Fruit fly (Drosophila melanogaster) whole organism, pupa: Measurements from ENCODE around the gene GNBP1.

Source experiments
- CG10348 ChIP-seq: fragments of 200-800 bp; sonication (Bioruptor generic); IDR thresholded peaks from 2 replicates; pipeline ENCODE4 v1.3.6; 2022; ENCODE audit warnings: missing biosample characterization, missing genetic modification characterization
- CG12605 ChIP-seq: fragments of 200-800 bp; sonication (Bioruptor generic); IDR thresholded peaks from 2 replicates; pipeline ENCODE4 v1.3.6; 2022; ENCODE audit warnings: missing biosample characterization, missing genetic modification characterization
- CG13204 ChIP-seq: fragments of 200-800 bp; sonication (Bioruptor generic); optimal IDR thresholded peaks from 2 replicates; lab custom pipeline; 2018; ENCODE audit warnings: missing biosample characterization, mild to moderate bottlenecking, missing genetic modification characterization, moderate library complexity
- CG14655 ChIP-seq: fragments of 200-800 bp; sonication (Bioruptor generic); optimal IDR thresholded peaks from 3 replicates; lab custom pipeline; 2017; ENCODE audit warnings: mild to moderate bottlenecking, missing biosample characterization, missing genetic modification reagents, missing genetic modification characterization
- CG15710 ChIP-seq: fragments of 200-800 bp; sonication (Bioruptor generic); optimal IDR thresholded peaks from 2 replicates; lab custom pipeline; 2018; ENCODE audit warnings: missing biosample characterization, mild to moderate bottlenecking, missing genetic modification characterization, moderate library complexity
- CG17806 ChIP-seq: fragments of 200-800 bp; sonication (Bioruptor generic); optimal IDR thresholded peaks from 2 replicates; lab custom pipeline; 2018; ENCODE audit warnings: missing biosample characterization, mild to moderate bottlenecking, missing genetic modification characterization, moderate library complexity
- CG32121 ChIP-seq: fragments of 200-800 bp; sonication (Bioruptor generic); IDR thresholded peaks from 2 replicates; pipeline ENCODE4 v1.3.6; 2022; ENCODE audit warnings: missing biosample characterization, missing genetic modification characterization
- CG34367 ChIP-seq: fragments of 200-800 bp; sonication (Bioruptor generic); optimal IDR thresholded peaks from 2 replicates; lab custom pipeline; 2018; ENCODE audit warnings: missing biosample characterization, mild to moderate bottlenecking, missing genetic modification characterization
- CG4496 ChIP-seq: fragments of 200-800 bp; sonication (Bioruptor generic); IDR thresholded peaks from 3 replicates; pipeline ENCODE4 v1.3.6; 2022; ENCODE audit warnings: missing biosample characterization, missing genetic modification characterization
- CG8159 ChIP-seq: fragments of 200-800 bp; sonication (Bioruptor generic); optimal IDR thresholded peaks from 3 replicates; lab custom pipeline; 2018; ENCODE audit warnings: missing biosample characterization, mild to moderate bottlenecking, missing genetic modification characterization, moderate library complexity
- CG8301 ChIP-seq: fragments of 200-800 bp; sonication (Bioruptor generic); optimal IDR thresholded peaks from 2 replicates; lab custom pipeline; 2018; ENCODE audit warnings: missing biosample characterization, mild to moderate bottlenecking, missing genetic modification characterization
- CG9948 ChIP-seq: fragments of 200-800 bp; sonication (Bioruptor generic); optimal IDR thresholded peaks from 2 replicates; lab custom pipeline; 2018; ENCODE audit warnings: missing biosample characterization, mild to moderate bottlenecking, missing genetic modification characterization, moderate library complexity
- D1 ChIP-seq: fragments of 200-800 bp; sonication (Bioruptor generic); optimal IDR thresholded peaks from 2 replicates; lab custom pipeline; 2018; ENCODE audit warnings: missing biosample characterization, mild to moderate bottlenecking, missing genetic modification characterization, moderate library complexity
- EcR ChIP-seq: fragments of 200-800 bp; sonication (Bioruptor generic); optimal IDR thresholded peaks from 3 replicates; lab custom pipeline; 2019; ENCODE audit warnings: missing biosample characterization, missing genetic modification characterization, mild to moderate bottlenecking, moderate library complexity, missing genetic modification reagents
- Ets98B ChIP-seq: fragments of 200-800 bp; sonication (Bioruptor generic); IDR thresholded peaks from 2 replicates; pipeline ENCODE4 v1.3.6; 2022; ENCODE audit warnings: missing biosample characterization, missing genetic modification characterization
- Pif1A ChIP-seq: fragments of 200-800 bp; sonication (Bioruptor generic); optimal IDR thresholded peaks from 3 replicates; lab custom pipeline; 2016; ENCODE audit warnings: missing biosample characterization, missing genetic modification characterization
- Pif1B ChIP-seq: fragments of 200-800 bp; sonication (Bioruptor generic); optimal IDR thresholded peaks from 3 replicates; lab custom pipeline; 2016; ENCODE audit warnings: missing biosample characterization, missing genetic modification characterization
- Snoo ChIP-seq: fragments of 200-800 bp; sonication (Bioruptor generic); optimal IDR thresholded peaks from 3 replicates; lab custom pipeline; 2017; ENCODE audit warnings: missing biosample characterization, mild to moderate bottlenecking, missing genetic modification characterization, inconsistent platforms
- fd96Ca ChIP-seq: fragments of 200-800 bp; sonication (Bioruptor generic); IDR thresholded peaks from 3 replicates; pipeline ENCODE4 v1.3.6; 2022; ENCODE audit warnings: missing biosample characterization, missing genetic modification characterization
- gl ChIP-seq: fragments of 200-800 bp; sonication (Bioruptor generic); optimal IDR thresholded peaks from 2 replicates; lab custom pipeline; 2018; ENCODE audit warnings: missing biosample characterization, mild to moderate bottlenecking, missing genetic modification characterization
- rn ChIP-seq: fragments of 200-800 bp; sonication (Bioruptor generic); IDR thresholded peaks from 2 replicates; pipeline ENCODE4 v1.3.6; 2022; ENCODE audit warnings: missing biosample characterization, missing genetic modification characterization

GNBP1 gene

DNA sequence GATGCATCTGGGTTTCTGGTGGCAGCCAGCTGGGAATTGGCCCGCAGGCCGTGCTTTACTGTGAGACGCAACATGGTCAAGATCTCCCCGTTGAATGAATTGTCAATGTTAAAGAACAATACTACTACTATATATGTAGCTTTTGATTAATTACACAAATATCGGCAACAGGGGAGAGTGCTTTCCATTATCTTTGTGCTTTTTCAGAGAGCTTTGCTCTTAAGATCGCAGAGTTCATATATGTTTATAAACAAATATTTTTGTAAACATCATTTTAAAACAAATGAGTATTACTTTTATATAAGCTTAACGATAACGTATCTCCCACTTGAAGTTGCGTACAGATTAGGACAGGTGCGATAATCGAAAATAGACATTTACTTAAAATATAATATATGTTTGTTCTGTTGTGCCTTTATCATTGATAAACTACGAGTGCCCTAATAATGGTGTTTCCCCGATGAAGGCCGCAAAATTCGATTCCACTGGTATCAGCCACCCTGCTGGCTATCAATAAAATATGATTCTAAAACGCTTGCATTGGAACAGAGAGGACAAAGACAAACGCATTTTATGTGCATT lies 10.7 kb downstream of the GNBP1 start, which contains the start of gene Cyp12c1:
TSS of gene Cyp12c1 (minus strand) at position 100 of the 582 bp plus-strand sequence.
- no peak for TF ChIP-seq CG13204 (GFP tag; lab: Kevin White, UChicago)
- no peak for TF ChIP-seq CG12605
- no peak for TF ChIP-seq D1
- TF ChIP-seq CG8159 = no peak
- no peak for TF ChIP-seq CG4496 (GFP tag; lab: Robert Waterston, UW)
- no peak for TF ChIP-seq CG9948 (tag; lab: Kevin White, UChicago)
- TF ChIP-seq fd96Ca = no peak
- no peak for TF ChIP-seq gl
- TF ChIP-seq CG32121 (GFP tag; lab: Robert Waterston, UW) = no peak
- no peak for TF ChIP-seq rn
- TF ChIP-seq CG17806 (tag; lab: Kevin White, UChicago) = no peak
- no peak for TF ChIP-seq EcR (GFP tag; lab: Kevin White, UChicago)
- TF ChIP-seq, all 21 proteins: peak for 0

- TF ChIP-seq CG13204 (GFP tag; lab: Kevin White, UChicago) (no peak), CG14655 (GFP tag; lab: Kevin White, UChicago) (no peak), CG34367 (tag; lab: Kevin White, UChicago) (no peak), fd96Ca (no peak), Snoo (tag; lab: Kevin White, UChicago) (no peak), CG17806 (tag; lab: Kevin White, UChicago) (no peak), CG12605 (no peak), CG9948 (tag; lab: Kevin White, UChicago) (no peak)
- TF ChIP-seq, all 21 proteins: peak for 0
Measured at dm6 chr3L:18693887-18694286, 18.3 kb downstream of the GNBP1 start, which contains the start of gene CG6893. Gene CG6893, plus strand, starts transcription at chr3L:18694187.

dm6 chr3L:18698312-18698711 lies 22.7 kb downstream of the GNBP1 start, which contains the start of gene Dic4:
Gene Dic4, minus strand, starts transcription at chr3L:18698412.
- no peak for TF ChIP-seq Snoo (tag; lab: Kevin White, UChicago)
- no peak for TF ChIP-seq CG14655 (GFP tag; lab: Kevin White, UChicago)
- TF ChIP-seq rn = no peak
- no peak for TF ChIP-seq gl
- no peak for TF ChIP-seq Pif1B (GFP tag; lab: Kevin White, UChicago)
- no peak for TF ChIP-seq CG32121 (GFP tag; lab: Robert Waterston, UW)
- no peak for TF ChIP-seq CG8159
- TF ChIP-seq Ets98B (GFP tag; lab: Robert Waterston, UW) = no peak
- no peak for TF ChIP-seq CG8301 (tag; lab: Kevin White, UChicago)
- no peak for TF ChIP-seq CG15710
- TF ChIP-seq CG12605 = no peak

dm6 chr3L:18723172-18723571 lies 47.6 kb downstream of the GNBP1 start, which contains the start of gene CG12477:
Gene CG12477, minus strand, starts transcription at chr3L:18723272.
- no peak for TF ChIP-seq CG12605
- TF ChIP-seq D1 = no peak
- TF ChIP-seq CG8159 = no peak
- no peak for TF ChIP-seq Pif1A (GFP tag; lab: Kevin White, UChicago)
- no peak for TF ChIP-seq CG14655 (GFP tag; lab: Kevin White, UChicago)
- no peak for TF ChIP-seq Pif1B (GFP tag; lab: Kevin White, UChicago)
- no peak for TF ChIP-seq CG10348 (GFP tag; lab: Robert Waterston, UW)
- TF ChIP-seq CG8301 (tag; lab: Kevin White, UChicago) = no peak
- no peak for TF ChIP-seq CG9948 (tag; lab: Kevin White, UChicago)
- TF ChIP-seq CG34367 (tag; lab: Kevin White, UChicago) = no peak
- no peak for TF ChIP-seq CG13204 (GFP tag; lab: Kevin White, UChicago)
